Fruit fly (Drosophila melanogaster) whole organism, embryonic: ENCODE results near the gene CG17660.

Experiments
- CG10274 ChIP-seq: fragments of 200-800 bp; sonication (Bioruptor generic); optimal IDR thresholded peaks from 3 replicates; lab custom pipeline; 2017; ENCODE audit warnings: missing biosample characterization, mild to moderate bottlenecking, missing genetic modification characterization
- CG10462 ChIP-seq: fragments of 200-800 bp; sonication (Bioruptor generic); optimal IDR thresholded peaks from 2 replicates; lab custom pipeline; 2016; ENCODE audit warnings: missing biosample characterization, missing genetic modification characterization
- CG11560 ChIP-seq: fragments of 200-800 bp; sonication (Bioruptor generic); IDR thresholded peaks from 3 replicates; pipeline ENCODE4 v1.3.6; 2022; ENCODE audit warnings: missing biosample characterization, missing genetic modification characterization
- CG13287 ChIP-seq: fragments of 200-800 bp; sonication (Bioruptor generic); IDR thresholded peaks from 2 replicates; pipeline ENCODE4 v1.3.6; 2022; ENCODE audit warnings: missing biosample characterization, missing genetic modification characterization; ENCODE audit not compliant: partially characterized antibody
- CG1603 ChIP-seq: fragments of 200-800 bp; sonication (Bioruptor generic); optimal IDR thresholded peaks from 2 replicates; lab custom pipeline; 2019; ENCODE audit warnings: missing biosample characterization, mild to moderate bottlenecking, missing genetic modification characterization, moderate library complexity
- CG16813 ChIP-seq: fragments of 200-800 bp; sonication (Bioruptor generic); IDR thresholded peaks from 3 replicates; pipeline ENCODE4 v1.3.6; 2022; ENCODE audit warnings: missing biosample characterization, missing genetic modification characterization; ENCODE audit not compliant: partially characterized antibody
- CG17829 ChIP-seq: fragments of 200-800 bp; optimal IDR thresholded peaks from 2 replicates; lab custom pipeline; 2019; ENCODE audit warnings: missing biosample characterization, mild to moderate bottlenecking, missing genetic modification characterization, moderate library complexity
- CG2129 ChIP-seq: fragments of 200-800 bp; sonication (Bioruptor generic); IDR thresholded peaks from 2 replicates; pipeline ENCODE4 v1.3.6; 2022; ENCODE audit warnings: missing biosample characterization, missing genetic modification characterization; ENCODE audit not compliant: partially characterized antibody
- CG30403 ChIP-seq: fragments of 200-800 bp; sonication (Bioruptor generic); optimal IDR thresholded peaks from 3 replicates; lab custom pipeline; 2016; ENCODE audit warnings: missing biosample characterization, missing genetic modification characterization
- CG32767 ChIP-seq: fragments of 200-800 bp; sonication (Bioruptor generic); IDR thresholded peaks from 2 replicates; pipeline ENCODE4 v1.3.6; 2022; ENCODE audit warnings: missing biosample characterization, missing genetic modification characterization
- CG34224 ChIP-seq: fragments of 200-800 bp; sonication (Bioruptor generic); IDR thresholded peaks from 3 replicates; pipeline ENCODE4 v1.3.6; 2022; ENCODE audit warnings: missing biosample characterization, missing genetic modification characterization; ENCODE audit not compliant: partially characterized antibody
- CG3726 ChIP-seq: fragments of 200-800 bp; sonication (Bioruptor generic); IDR thresholded peaks from 3 replicates; pipeline ENCODE4, ENCODE4 v1.3.6; 2022; ENCODE audit warnings: missing biosample characterization, missing genetic modification characterization
- CG4424 ChIP-seq: fragments of 200-800 bp; sonication (Bioruptor generic); optimal IDR thresholded peaks from 3 replicates; lab custom pipeline; 2016; ENCODE audit warnings: missing biosample characterization, missing genetic modification characterization
- CG4617 ChIP-seq: fragments of 200-800 bp; sonication (Bioruptor generic); optimal IDR thresholded peaks from 3 replicates; lab custom pipeline; 2016; ENCODE audit warnings: missing biosample characterization, missing genetic modification characterization, borderline replicate concordance
- CG4854 ChIP-seq: fragments of 200-800 bp; sonication (Bioruptor generic); optimal IDR thresholded peaks from 2 replicates; lab custom pipeline; 2016; ENCODE audit warnings: missing biosample characterization, missing genetic modification characterization, inconsistent platforms
- CG5180 ChIP-seq: fragments of 200-800 bp; sonication (Bioruptor generic); optimal IDR thresholded peaks from 3 replicates; lab custom pipeline; 2017; ENCODE audit warnings: missing biosample characterization, missing genetic modification characterization, mild to moderate bottlenecking, moderate library complexity, missing genetic modification reagents
- CG6689 ChIP-seq: fragments of 200-800 bp; sonication (Bioruptor generic); IDR thresholded peaks from 2 replicates; pipeline ENCODE4 v1.3.6; 2022; ENCODE audit warnings: missing biosample characterization, missing genetic modification characterization
- CG6791 ChIP-seq: fragments of 200-800 bp; sonication (Bioruptor generic); IDR thresholded peaks from 3 replicates; pipeline ENCODE4 v1.3.6; 2022; ENCODE audit warnings: missing biosample characterization, missing genetic modification characterization; ENCODE audit not compliant: partially characterized antibody
- CG7928 ChIP-seq: fragments of 200-800 bp; sonication (Bioruptor generic); optimal IDR thresholded peaks from 2 replicates; lab custom pipeline; 2017; ENCODE audit warnings: missing biosample characterization, mild to moderate bottlenecking, missing genetic modification characterization
- CG7963 ChIP-seq: fragments of 200-800 bp; sonication (Bioruptor generic); IDR thresholded peaks from 3 replicates; pipeline ENCODE4 v1.3.6; 2022; ENCODE audit warnings: missing biosample characterization, missing genetic modification characterization; ENCODE audit not compliant: partially characterized antibody
- CG8765 ChIP-seq: fragments of 200-800 bp; sonication (Bioruptor generic); IDR thresholded peaks from 2 replicates; pipeline ENCODE4 v1.3.6; 2022; ENCODE audit warnings: missing biosample characterization, missing genetic modification characterization
- D ChIP-seq, 2 experiments: fragments of 200-800 bp in 1 of 2; fragments of >200 bp in 1 of 2; sonication (Bioruptor generic) in 1 of 2; optimal IDR thresholded peaks; 2 replicates in 1 of 2; 3 replicates in 1 of 2; lab custom pipeline; 2017; ENCODE audit warnings: mild to moderate bottlenecking in 1 of 2, missing biosample characterization in 1 of 2, missing genetic modification characterization in 1 of 2, missing genetic modification reagents in 1 of 2
- Dp ChIP-seq: fragments of 200-800 bp; sonication (Bioruptor generic); optimal IDR thresholded peaks from 2 replicates; lab custom pipeline; 2018; ENCODE audit warnings: missing biosample characterization, mild to moderate bottlenecking, missing genetic modification characterization, moderate library complexity
- Fer2 ChIP-seq: fragments of 200-800 bp; sonication (Bioruptor generic); optimal IDR thresholded peaks from 2 replicates; lab custom pipeline; 2018; ENCODE audit warnings: missing biosample characterization, mild to moderate bottlenecking, missing genetic modification characterization, moderate library complexity
- MBD-R2 ChIP-seq: fragments of 200-800 bp; sonication (Bioruptor generic); IDR thresholded peaks from 2 replicates; pipeline ENCODE4 v1.3.6; 2022; ENCODE audit warnings: missing biosample characterization, missing genetic modification characterization
- MESR4 ChIP-seq: fragments of 200-800 bp; sonication (Bioruptor generic); optimal IDR thresholded peaks from 2 replicates; lab custom pipeline; 2018; ENCODE audit warnings: missing biosample characterization, mild to moderate bottlenecking, missing genetic modification characterization, moderate library complexity
- Mad ChIP-seq: fragments of 200-800 bp; sonication (Bioruptor generic); optimal IDR thresholded peaks from 2 replicates; lab custom pipeline; 2016; ENCODE audit warnings: missing biosample characterization, missing genetic modification characterization
- Rfx ChIP-seq: fragments of 200-800 bp; sonication (Bioruptor generic); IDR thresholded peaks from 2 replicates; pipeline ENCODE4 v1.3.6; 2022; ENCODE audit warnings: missing biosample characterization, missing genetic modification characterization
- Scr ChIP-seq: fragments of 200-800 bp; sonication (Bioruptor generic); IDR thresholded peaks from 2 replicates; pipeline ENCODE4 v1.3.6; 2022; ENCODE audit warnings: missing biosample characterization, missing genetic modification characterization; ENCODE audit not compliant: partially characterized antibody
- Sox100B ChIP-seq: fragments of 200-800 bp; sonication (Bioruptor generic); optimal IDR thresholded peaks from 3 replicates; lab custom pipeline; 2018; ENCODE audit warnings: missing biosample characterization, mild to moderate bottlenecking, missing genetic modification characterization
- Trl ChIP-seq, 3 experiments: fragments of >200 bp in 2 of 3; fragments of 200-800 bp in 1 of 3; sonication (Bioruptor generic) in 1 of 3; optimal IDR thresholded peaks; 2 replicates in 1 of 3; 3 replicates in 2 of 3; lab custom pipeline; 2016 to 2017; ENCODE audit warnings: missing biosample characterization in 1 of 3, missing genetic modification characterization in 1 of 3
- al ChIP-seq: fragments of 200-800 bp; sonication (Bioruptor generic); IDR thresholded peaks from 2 replicates; pipeline ENCODE4 v1.3.6; 2022; ENCODE audit warnings: missing biosample characterization, missing genetic modification characterization
- ato ChIP-seq: fragments of 200-800 bp; sonication (Bioruptor generic); IDR thresholded peaks from 2 replicates; pipeline ENCODE4 v1.3.6; 2022; ENCODE audit warnings: missing biosample characterization, missing genetic modification characterization; ENCODE audit not compliant: partially characterized antibody
- chinmo ChIP-seq: fragments of 200-800 bp; sonication (Bioruptor generic); IDR thresholded peaks from 4 replicates; pipeline ENCODE4 v1.3.6; 2022; ENCODE audit warnings: missing biosample characterization, missing genetic modification characterization; ENCODE audit not compliant: partially characterized antibody
- crp ChIP-seq, 2 experiments: fragments of 200-800 bp; sonication (Bioruptor generic); optimal IDR thresholded peaks; 2 replicates in 1 of 2; 3 replicates in 1 of 2; lab custom pipeline; 2017; ENCODE audit warnings: missing biosample characterization in 2 of 2, missing genetic modification characterization in 2 of 2, mild to moderate bottlenecking in 1 of 2, moderate library complexity in 1 of 2
- en ChIP-seq: fragments of 200-800 bp; sonication (Bioruptor generic); optimal IDR thresholded peaks from 2 replicates; lab custom pipeline; 2016; ENCODE audit warnings: missing biosample characterization, missing genetic modification characterization
- gcm ChIP-seq: fragments of 200-800 bp; sonication (Bioruptor generic); optimal IDR thresholded peaks from 2 replicates; lab custom pipeline; 2019; ENCODE audit warnings: missing biosample characterization, mild to moderate bottlenecking, missing genetic modification characterization, moderate library complexity
- inv ChIP-seq: fragments of 200-800 bp; sonication (Bioruptor generic); IDR thresholded peaks from 2 replicates; pipeline ENCODE4 v1.3.6; 2022; ENCODE audit warnings: missing biosample characterization, missing genetic modification characterization; ENCODE audit not compliant: partially characterized antibody
- knrl ChIP-seq: fragments of 200-800 bp; sonication (Bioruptor generic); IDR thresholded peaks from 3 replicates; pipeline ENCODE4 v1.3.6; 2022; ENCODE audit warnings: missing biosample characterization, missing genetic modification characterization; ENCODE audit not compliant: partially characterized antibody
- nerfin-1 ChIP-seq: fragments of 200-800 bp; sonication (Bioruptor generic); optimal IDR thresholded peaks from 3 replicates; lab custom pipeline; 2019; ENCODE audit warnings: missing biosample characterization, mild to moderate bottlenecking, missing genetic modification characterization, moderate library complexity
- org-1 ChIP-seq: fragments of 200-800 bp; sonication (Bioruptor generic); optimal IDR thresholded peaks from 2 replicates; lab custom pipeline; 2017; ENCODE audit warnings: missing biosample characterization, missing genetic modification characterization
- sd ChIP-seq: fragments of 200-800 bp; sonication (Bioruptor generic); optimal IDR thresholded peaks from 3 replicates; lab custom pipeline; 2018; ENCODE audit warnings: missing biosample characterization, mild to moderate bottlenecking, missing genetic modification characterization, moderate library complexity
- sens ChIP-seq: fragments of 200-800 bp; sonication (Bioruptor generic); peaks from one replicate; lab custom pipeline; 2016; ENCODE audit warnings: missing biosample characterization, missing genetic modification characterization
- stwl ChIP-seq: fragments of 200-800 bp; sonication (Bioruptor generic); optimal IDR thresholded peaks from 3 replicates; lab custom pipeline; 2018; ENCODE audit warnings: missing biosample characterization, mild to moderate bottlenecking, missing genetic modification characterization, moderate library complexity

CG17660 gene

DNA sequence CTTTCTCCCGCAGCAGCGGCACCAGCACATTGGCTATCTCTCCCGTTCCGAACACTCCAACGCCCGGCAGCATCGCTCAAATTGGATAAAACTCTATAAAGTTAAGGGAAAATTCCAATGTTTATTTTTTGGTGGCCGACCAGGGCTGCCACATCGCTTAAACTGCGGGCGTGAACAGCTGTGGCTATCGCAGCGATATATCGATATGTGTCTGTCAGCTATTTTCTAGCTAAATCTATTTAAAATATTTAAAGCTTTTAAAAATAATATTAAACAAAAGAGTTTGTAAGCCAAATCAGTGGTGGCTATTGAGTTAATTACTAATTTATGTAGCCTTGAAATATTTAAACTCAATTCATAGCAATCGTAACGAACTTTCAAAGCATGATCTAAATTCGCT is 41.7 kb upstream of the CG17660 start, which contains the start of the genes CG17712 and CG17648 (continued):
- TF ChIP-seq CG2129 (GFP tag; lab: Robert Waterston, UW) (peak; percentile 51), CG4617 (GFP tag; lab: Kevin White, UChicago) (peak; percentile 64), knrl (peak; percentile 85), Trl (optimal IDR thresholded peaks at IDR 0.05; lab: Kevin White, UChicago) (no peak), Trl (GFP tag; optimal IDR thresholded peaks at IDR 0.05; lab: Kevin White, UChicago) (no peak), stwl (tag; lab: Kevin White, UChicago) (peak; percentile 86), CG8765 (no peak), MESR4 (GFP tag; lab: Kevin White, UChicago) (peak; percentile 59), nerfin-1 (peak; percentile 15), Scr (GFP tag; lab: Robert Waterston, UW) (peak; percentile 85), D (optimal IDR thresholded peaks at IDR 0.05; lab: Kevin White, UChicago) (no peak), D (GFP tag; optimal IDR thresholded peaks at IDR 0.05; lab: Kevin White, UChicago) (no peak), CG7928 (GFP tag; lab: Kevin White, UChicago) (peak; percentile 83), CG3726 (no peak), CG13287 (GFP tag; lab: Robert Waterston, UW) (peak; percentile 90), CG30403 (no peak), ato (GFP tag; lab: Robert Waterston, UW) (peak; percentile 70), CG10274 (GFP tag; lab: Kevin White, UChicago) (no peak), CG16813 (peak; percentile 82), en (GFP tag; lab: Kevin White, UChicago) (no peak), MBD-R2 (GFP tag; lab: Robert Waterston, UW) (peak; percentile 98), Mad (GFP tag; lab: Kevin White, UChicago) (no peak), al (GFP tag; lab: Robert Waterston, UW) (0 out of 2 replicates have a peak, but pooled peaks have one; percentile 19), sd (peak; percentile 45), Dp (GFP tag; lab: Kevin White, UChicago) (peak; percentile 44), CG6689 (GFP tag; lab: Robert Waterston, UW) (no peak), inv (GFP tag; lab: Robert Waterston, UW) (peak; percentile 65), CG10462 (GFP tag; lab: Kevin White, UChicago) (no peak), CG17829 (peak; percentile 9), crp (GFP tag; optimal IDR thresholded peaks at IDR 0.05; lab: Kevin White, UChicago) (peak; percentile 31 to 90), Rfx (GFP tag; lab: Robert Waterston, UW) (peak; percentile 45), CG11560 (no peak), sens (peak; percentile 58), CG34224 (GFP tag; lab: Robert Waterston, UW) (peak; percentile 86), Sox100B (no peak), org-1 (GFP tag; lab: Kevin White, UChicago) (no peak), CG5180 (GFP tag; lab: Kevin White, UChicago) (no peak), CG7963 (GFP tag; lab: Robert Waterston, UW) (peak; percentile 71; the same call in 2 of the 3 replicates), Fer2 (tag; lab: Kevin White, UChicago) (no peak), CG6791 (GFP tag; lab: Robert Waterston, UW) (peak; percentile 89)

- TF ChIP-seq CG4854 (GFP tag; lab: Kevin White, UChicago), result no peak
- 0 out of 4 replicates have a peak, but pooled peaks have one; percentile 59 for TF ChIP-seq chinmo
- no peak for TF ChIP-seq CG4424
- TF ChIP-seq CG1603, result no peak
- TF ChIP-seq CG32767 (GFP tag; lab: Robert Waterston, UW), result no peak
- TF ChIP-seq gcm (GFP tag; lab: Kevin White, UChicago), result no peak
Observed at dm6 chr2L:1748410-1748809, 38.2 kb upstream of the CG17660 start.
